Worm (Caenorhabditis elegans) whole organism, mixed stage, embryonic: ENCODE results near the gene F08B12.4.

ENCODE experiments used
- elt-1 ChIP-seq: sonication (generic microtip); optimal IDR thresholded peaks from 2 replicates; lab custom pipeline; 2017; ENCODE audit warnings: missing genetic modification characterization, mild to moderate bottlenecking, missing compliant biosample characterization, antibody characterized with exemption, moderate library complexity, borderline replicate concordance; ENCODE audit not compliant: insufficient read depth
- mab-5 ChIP-seq: fragments of 150-350 bp; optimal IDR thresholded peaks from 2 replicates; lab custom pipeline; 2014; ENCODE audit warnings: missing biosample characterization, missing genetic modification characterization
- mep-1 ChIP-seq: fragments of 150-350 bp; optimal IDR thresholded peaks from 2 replicates; lab custom pipeline; 2017; ENCODE audit warnings: missing biosample characterization, missing genetic modification reagents, missing genetic modification characterization, inconsistent platforms
- nhr-237 ChIP-seq: fragments of 150-350 bp; optimal IDR thresholded peaks from 2 replicates; lab custom pipeline; 2014; ENCODE audit warnings: missing biosample characterization, missing genetic modification characterization
- nhr-76 ChIP-seq: sonication (generic microtip); optimal IDR thresholded peaks from 2 replicates; lab custom pipeline; 2017; ENCODE audit warnings: missing biosample characterization, missing genetic modification characterization
- pha-4 ChIP-seq: fragments of 150-350 bp; optimal IDR thresholded peaks from 2 replicates; lab custom pipeline; 2018; ENCODE audit warnings: missing biosample characterization, missing genetic modification reagents, missing genetic modification characterization
- unc-62 ChIP-seq: fragments of 150-350 bp; optimal IDR thresholded peaks from 2 replicates; lab custom pipeline; 2014; ENCODE audit warnings: missing biosample characterization, missing genetic modification reagents, missing genetic modification characterization

DNA sequence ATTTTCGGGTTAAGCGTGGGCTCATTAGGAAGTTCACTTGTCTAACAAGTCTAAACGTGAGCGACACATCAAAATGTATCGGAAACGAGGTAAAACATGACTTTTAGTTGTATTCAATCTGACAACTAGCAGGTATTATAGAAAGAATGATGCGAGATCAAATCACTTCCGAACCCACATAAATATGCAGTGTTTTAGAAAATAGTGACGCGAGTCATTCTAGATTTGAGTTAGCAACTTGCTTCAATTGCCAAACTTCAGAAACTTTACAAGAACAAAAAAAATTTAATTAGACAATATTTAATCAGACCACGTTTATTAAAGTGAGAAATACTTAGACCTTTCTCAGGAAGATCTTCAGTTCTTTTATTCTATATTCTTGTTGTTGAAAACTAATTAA lies 49.1 kb upstream of the F08B12.4 start:
- TF ChIP-seq elt-1 (tag; lab: Kevin White, UChicago): no peak
- TF ChIP-seq pha-4 (tag; lab: Kevin White, UChicago): no peak
- TF ChIP-seq nhr-76 (tag; lab: Kevin White, UChicago): no peak
- no peak for TF ChIP-seq nhr-237 (tag; lab: Kevin White, UChicago)
- no peak for TF ChIP-seq mep-1 (tag; lab: Kevin White, UChicago)
- TF ChIP-seq unc-62 (GFP tag; lab: Kevin White, UChicago): no peak
- TF ChIP-seq mab-5 (tag; lab: Kevin White, UChicago): no peak
